Fruit fly (Drosophila melanogaster): ENCODE data around the gene CG11986.

dm6 chr3R:9057398-9058058 is 42.3 kb downstream of the CG11986 start:
- TF ChIP-seq CG8478 (optimal IDR thresholded peaks at IDR 0.05) (no peak), CTCF (optimal IDR thresholded peaks at IDR 0.05) (no peak)
